Worm (Caenorhabditis elegans) whole organism, young adult: ENCODE results near the gene clec-19.
"Not testable (repeated sequence)": the region's sequence is repeated elsewhere in the genome, so short reads cannot be mapped to it uniquely, and the experiment has no call there.

Experiments used
- B0261.1 ChIP-seq: sonication (generic microtip); optimal IDR thresholded peaks from 2 replicates; lab custom pipeline; 2016; ENCODE audit warnings: mild to moderate bottlenecking, missing genetic modification characterization, moderate library complexity, missing compliant biosample characterization
- B0336.3 ChIP-seq: fragments of 200-800 bp; sonication (Bioruptor generic); IDR thresholded peaks from 2 replicates; pipeline ENCODE4 v1.3.6; 2022; ENCODE audit warnings: missing genetic modification characterization, missing compliant biosample characterization
- F49E8.2 ChIP-seq: sonication (generic microtip); optimal IDR thresholded peaks from 3 replicates; lab custom pipeline; 2017; ENCODE audit warnings: missing genetic modification characterization, mild to moderate bottlenecking, missing compliant biosample characterization, antibody characterized with exemption, moderate library complexity; ENCODE audit not compliant: insufficient read depth
- F55B11.4 ChIP-seq: sonication (generic microtip); optimal IDR thresholded peaks from 2 replicates; lab custom pipeline; 2016; ENCODE audit warnings: missing compliant biosample characterization, missing genetic modification characterization, borderline replicate concordance; ENCODE audit not compliant: insufficient read depth
- F57C9.4 ChIP-seq: sonication (generic microtip); optimal IDR thresholded peaks from 2 replicates; lab custom pipeline; 2017; ENCODE audit warnings: mild to moderate bottlenecking, missing genetic modification characterization, missing compliant biosample characterization
- T26A5.8 ChIP-seq: sonication (generic microtip); optimal IDR thresholded peaks from 2 replicates; lab custom pipeline; 2016; ENCODE audit warnings: missing genetic modification characterization, missing compliant biosample characterization
- Y53G8AR.9 ChIP-seq: fragments of 200-800 bp; sonication (Bioruptor generic); conservative IDR thresholded peaks from 2 replicates; pipeline ENCODE4 v1.3.6; 2022; ENCODE audit warnings: missing genetic modification reagents, missing genetic modification characterization, missing compliant biosample characterization
- Y56A3A.18 ChIP-seq: fragments of 200-800 bp; sonication (Bioruptor generic); IDR thresholded peaks from 2 replicates; pipeline ENCODE4 v1.3.6; 2022; ENCODE audit warnings: missing genetic modification reagents, missing genetic modification characterization, missing compliant biosample characterization
- akir-1 ChIP-seq: fragments of 200-800 bp; sonication (Bioruptor generic); optimal IDR thresholded peaks from 2 replicates; lab custom pipeline; 2018; ENCODE audit warnings: mild to moderate bottlenecking, missing genetic modification characterization, moderate library complexity, missing compliant biosample characterization
- atf-7 ChIP-seq: sonication (generic microtip); optimal IDR thresholded peaks from 2 replicates; lab custom pipeline; 2017; ENCODE audit warnings: mild to moderate bottlenecking, missing genetic modification characterization, missing compliant biosample characterization
- ccch-3 ChIP-seq: fragments of 200-800 bp; sonication (Bioruptor generic); optimal IDR thresholded peaks from 2 replicates; lab custom pipeline; 2018; ENCODE audit warnings: mild to moderate bottlenecking, missing genetic modification characterization, missing compliant biosample characterization
- ceh-79 ChIP-seq: sonication (generic microtip); optimal IDR thresholded peaks from 2 replicates; lab custom pipeline; 2017; ENCODE audit warnings: mild to moderate bottlenecking, missing genetic modification characterization, missing compliant biosample characterization
- dox-1 ChIP-seq: fragments of 200-800 bp; sonication (Bioruptor generic); IDR thresholded peaks from 2 replicates; pipeline ENCODE4 v1.3.6; 2022; ENCODE audit warnings: missing genetic modification reagents, missing genetic modification characterization, missing compliant biosample characterization
- egl-44 ChIP-seq: fragments of 200-800 bp; sonication (Bioruptor generic); IDR thresholded peaks from 2 replicates; pipeline ENCODE4 v1.3.6; 2022; ENCODE audit warnings: missing genetic modification reagents, missing genetic modification characterization, missing compliant biosample characterization
- ekl-4 ChIP-seq: fragments of 200-800 bp; sonication (Bioruptor generic); IDR thresholded peaks from 2 replicates; pipeline ENCODE4 v1.3.6; 2022; ENCODE audit warnings: missing genetic modification reagents, missing genetic modification characterization, missing compliant biosample characterization
- him-1 ChIP-seq: sonication (generic microtip); optimal IDR thresholded peaks from 2 replicates; lab custom pipeline; 2016; ENCODE audit warnings: missing genotype, missing genetic modification reagents, missing genetic modification characterization, missing compliant biosample characterization
- hmg-20 ChIP-seq: fragments of 200-800 bp; sonication (Bioruptor generic); IDR thresholded peaks from 2 replicates; pipeline ENCODE4 v1.3.6; 2022; ENCODE audit warnings: missing genetic modification reagents, missing genetic modification characterization, missing compliant biosample characterization
- hrde-1 ChIP-seq: sonication (generic microtip); optimal IDR thresholded peaks from 2 replicates; lab custom pipeline; 2016; ENCODE audit warnings: missing genetic modification characterization, mild to moderate bottlenecking, missing compliant biosample characterization, moderate library complexity, missing genotype, missing genetic modification reagents, borderline replicate concordance
- let-526 ChIP-seq: fragments of 200-800 bp; sonication (Bioruptor generic); IDR thresholded peaks from 2 replicates; pipeline ENCODE4 v1.3.6; 2022; ENCODE audit warnings: missing genetic modification reagents, missing genetic modification characterization, missing compliant biosample characterization
- let-607 ChIP-seq, 2 experiments: fragments of 200-800 bp in 1 of 2; sonication (Bioruptor generic) in 1 of 2; sonication (generic microtip) in 1 of 2; optimal IDR thresholded peaks; 2 replicates each; lab custom pipeline; 2016 to 2018; ENCODE audit warnings: mild to moderate bottlenecking in 2 of 2, missing compliant biosample characterization in 2 of 2, missing genetic modification characterization in 2 of 2, moderate library complexity in 2 of 2, missing genotype in 1 of 2
- lin-54 ChIP-seq: fragments of 200-800 bp; sonication (Bioruptor generic); optimal IDR thresholded peaks from 2 replicates; lab custom pipeline; 2018; ENCODE audit warnings: mild to moderate bottlenecking, missing genetic modification characterization, missing compliant biosample characterization
- lsy-27 ChIP-seq: sonication (generic microtip); optimal IDR thresholded peaks from 2 replicates; lab custom pipeline; 2017; ENCODE audit warnings: missing genetic modification characterization, mild to moderate bottlenecking, missing compliant biosample characterization, antibody characterized with exemption, missing genotype, borderline replicate concordance; ENCODE audit not compliant: insufficient read depth
- mxl-1 ChIP-seq: sonication (generic microtip); optimal IDR thresholded peaks from 2 replicates; lab custom pipeline; 2016; ENCODE audit warnings: missing genetic modification characterization, missing compliant biosample characterization
- nfya-1 ChIP-seq: sonication (generic microtip); optimal IDR thresholded peaks from 2 replicates; lab custom pipeline; 2017; ENCODE audit warnings: antibody characterized with exemption, missing compliant biosample characterization, missing genetic modification characterization, borderline replicate concordance; ENCODE audit not compliant: insufficient read depth
- nhr-179 ChIP-seq: sonication (generic microtip); optimal IDR thresholded peaks from 2 replicates; lab custom pipeline; 2016; ENCODE audit warnings: mild to moderate bottlenecking, missing genetic modification characterization, missing compliant biosample characterization
- nhr-27 ChIP-seq: fragments of 200-800 bp; sonication (Bioruptor generic); optimal IDR thresholded peaks from 2 replicates; lab custom pipeline; 2018; ENCODE audit warnings: mild to moderate bottlenecking, missing genetic modification characterization, moderate library complexity, missing compliant biosample characterization
- nhr-80 ChIP-seq: sonication (generic microtip); optimal IDR thresholded peaks from 2 replicates; lab custom pipeline; 2016; ENCODE audit warnings: missing genetic modification characterization, missing compliant biosample characterization
- rec-8 ChIP-seq, 2 experiments: sonication (generic microtip); optimal IDR thresholded peaks; 2 replicates each; lab custom pipeline; 2016; ENCODE audit warnings: mild to moderate bottlenecking in 2 of 2, missing genetic modification characterization in 2 of 2, missing genetic modification reagents in 2 of 2, missing genotype in 2 of 2, missing biosample characterization in 1 of 2, missing compliant biosample characterization in 1 of 2, moderate library complexity in 1 of 2
- snpc-1.3 ChIP-seq: sonication (generic microtip); optimal IDR thresholded peaks from 2 replicates; lab custom pipeline; 2017; ENCODE audit warnings: missing genetic modification characterization, mild to moderate bottlenecking, missing compliant biosample characterization, antibody characterized with exemption, moderate library complexity, missing genotype, missing genetic modification reagents; ENCODE audit not compliant: insufficient read depth
- ztf-18 ChIP-seq: sonication (generic microtip); optimal IDR thresholded peaks from 2 replicates; lab custom pipeline; 2016; ENCODE audit warnings: missing genotype, mild to moderate bottlenecking, missing genetic modification characterization, missing compliant biosample characterization
- ztf-28 ChIP-seq: fragments of 200-800 bp; sonication (Bioruptor generic); IDR thresholded peaks from 2 replicates; pipeline ENCODE4 v1.3.6; 2022; ENCODE audit warnings: missing genetic modification reagents, missing genetic modification characterization, missing compliant biosample characterization

Gene clec-19

DNA sequence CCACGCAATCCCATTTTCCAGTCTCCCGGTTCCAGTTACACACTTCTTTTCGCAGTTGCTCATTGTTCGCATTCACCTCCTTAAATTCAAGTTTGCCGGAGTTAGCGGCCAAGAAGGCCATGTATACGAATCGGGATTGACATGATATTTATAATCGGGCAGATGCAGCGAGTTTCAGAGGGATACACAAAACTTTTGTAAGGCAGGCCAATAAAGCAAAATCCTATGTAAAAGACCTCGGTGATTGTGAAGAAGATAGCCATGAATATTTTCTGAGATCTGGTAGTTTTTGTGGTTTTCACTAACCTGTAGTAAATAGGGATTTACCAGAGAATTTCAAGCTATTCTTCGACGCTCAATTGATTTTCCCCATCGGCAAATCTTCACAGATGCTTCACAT is 22.4 kb downstream of the clec-19 start:
- TF ChIP-seq F49E8.2, result no peak
- no peak for TF ChIP-seq Y56A3A.18 (GFP tag; lab: Robert Waterston, UW)
- TF ChIP-seq ztf-18, result no peak
- no peak for TF ChIP-seq rec-8 (tag; optimal IDR thresholded peaks at IDR 0.05; lab: Kevin White, UChicago)
- no peak for TF ChIP-seq nhr-179
- no peak for TF ChIP-seq him-1 (tag; lab: Kevin White, UChicago)
- TF ChIP-seq B0261.1 (tag; lab: Kevin White, UChicago), result no peak
- TF ChIP-seq Y53G8AR.9 (GFP tag; lab: Robert Waterston, UW), result no peak
- TF ChIP-seq ztf-28, result no peak
- no peak for TF ChIP-seq let-526 (GFP tag; lab: Robert Waterston, UW)
- no peak for TF ChIP-seq mxl-1 (tag; lab: Kevin White, UChicago)
- no peak for TF ChIP-seq hmg-20
- no peak for TF ChIP-seq akir-1 (GFP tag; lab: Kevin White, UChicago)
- no peak for TF ChIP-seq F55B11.4

DNA sequence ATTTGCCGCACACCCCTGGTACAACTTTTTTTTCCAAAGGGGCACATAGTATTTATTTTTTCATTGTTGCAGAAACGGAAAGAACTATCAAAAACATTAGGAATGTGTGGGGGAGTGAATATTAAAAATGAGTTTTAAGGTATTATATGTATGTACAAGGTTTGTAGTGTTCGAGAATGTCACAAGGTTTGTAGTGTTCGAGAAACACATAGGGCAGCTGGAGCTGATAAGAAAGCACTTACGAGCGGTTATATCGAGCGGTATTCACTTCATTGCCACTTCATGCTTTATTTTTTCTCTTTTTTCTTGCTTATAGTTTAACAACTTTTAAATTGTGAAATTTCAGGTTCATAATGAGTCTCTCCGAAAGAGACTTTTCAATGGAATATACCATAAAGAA is 23.2 kb downstream of the clec-19 start:
- TF ChIP-seq dox-1 (GFP tag; lab: Robert Waterston, UW) (0 out of 2 replicates have a peak, but pooled peaks have one; percentile 14), nhr-80 (tag; lab: Kevin White, UChicago) (peak; percentile 36)

ce11 chrII:1771347-1771746 is 27.1 kb downstream of the clec-19 start, which contains the start of gene math-26:
Gene math-26 (plus strand): TSS chrII:1771647.
- not testable (repeated sequence) for TF ChIP-seq hmg-20; ekl-4 (GFP tag; lab: Robert Waterston, UW); ceh-79

DNA sequence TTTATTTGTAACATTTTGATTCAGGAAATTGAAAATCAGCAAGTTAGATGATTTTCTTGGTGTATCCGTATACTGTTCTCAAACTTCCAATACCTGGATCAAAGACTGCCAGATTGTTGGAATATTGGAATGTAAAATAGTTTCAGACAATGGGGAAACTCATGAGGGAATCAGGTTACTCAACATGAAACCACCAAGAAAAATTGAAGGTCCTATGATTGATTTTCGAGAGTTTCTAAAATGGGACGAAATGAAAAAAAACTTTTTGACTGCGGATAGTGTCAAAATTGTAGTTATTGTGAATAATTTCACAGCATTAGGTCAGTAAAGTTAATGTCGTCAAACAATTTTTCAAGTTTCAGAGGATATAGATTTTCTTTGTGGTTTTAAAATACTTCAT is 27.5 kb downstream of the clec-19 start, which contains the start of gene math-3:
Gene math-3, plus strand, starts transcription at position 301 of the 400 bp plus-strand sequence.
- TF ChIP-seq hrde-1 (no peak), atf-7 (tag; lab: Kevin White, UChicago) (no peak), ekl-4 (GFP tag; lab: Robert Waterston, UW) (no peak), F57C9.4 (tag; lab: Kevin White, UChicago) (no peak), B0336.3 (no peak), B0261.1 (tag; lab: Kevin White, UChicago) (no peak), nhr-80 (tag; lab: Kevin White, UChicago) (no peak), T26A5.8 (tag; lab: Kevin White, UChicago) (no peak), lsy-27 (tag; lab: Kevin White, UChicago) (no peak), nfya-1 (no peak), egl-44 (GFP tag; lab: Robert Waterston, UW) (no peak), snpc-1.3 (tag; lab: Kevin White, UChicago) (no peak), let-607 (tag; optimal IDR thresholded peaks at IDR 0.05; lab: Kevin White, UChicago) (no peak)

DNA sequence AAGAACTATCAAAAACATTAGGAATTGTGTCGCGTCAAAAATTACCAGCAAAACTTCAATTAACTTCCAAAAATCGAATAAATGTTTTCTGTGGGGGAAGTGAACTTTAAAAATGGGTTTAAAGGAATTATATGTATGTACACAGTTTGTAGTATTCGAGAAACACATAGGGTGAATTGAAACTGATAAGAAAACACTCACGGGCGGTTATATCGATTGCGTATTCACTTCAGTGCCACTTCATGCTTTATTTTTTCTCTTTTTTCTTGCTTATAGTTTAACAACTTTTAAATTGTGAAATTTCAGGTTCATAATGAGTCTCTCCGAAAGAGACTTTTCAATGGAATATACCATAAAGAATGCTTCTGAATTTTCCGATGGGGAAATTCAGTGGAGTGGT is 31.0 kb downstream of the clec-19 start, which contains the start of gene F36H5.14:
Gene F36H5.14, plus strand, starts transcription at position 301 of the 400 bp plus-strand sequence.
- not testable (repeated sequence) for TF ChIP-seq lin-54 (GFP tag; lab: Kevin White, UChicago); ccch-3 (GFP tag; lab: Kevin White, UChicago); nhr-27 (tag; lab: Kevin White, UChicago)
- TF ChIP-seq, all 124 proteins: peak for 0; not testable (repeated sequence) for 124
